Worm (Caenorhabditis elegans): ENCODE data around the gene C06E1.11.

Gene C06E1.11

ce11 chrIII:8577534-8577933 is 39.0 kb downstream of the C06E1.11 start:
- TF ChIP-seq pha-4 (tag; optimal IDR thresholded peaks at IDR 0.05) (no peak), nhr-237 (tag; optimal IDR thresholded peaks at IDR 0.05) (no peak), mep-1 (tag; optimal IDR thresholded peaks at IDR 0.05) (no peak), hlh-1 (tag; optimal IDR thresholded peaks at IDR 0.05) (no peak)

ce11 chrIII:8575359-8576101 is 41.0 kb downstream of the C06E1.11 start:
- TF ChIP-seq elt-1 (tag; optimal IDR thresholded peaks at IDR 0.05; ENCODE audit: borderline replicate concordance, insufficient read depth) (peak; percentile 65), M03D4.4 (tag; optimal IDR thresholded peaks at IDR 0.05) (no peak), flh-1 (GFP tag; optimal IDR thresholded peaks at IDR 0.05) (no peak), ces-1 (GFP tag; optimal IDR thresholded peaks at IDR 0.05) (peak; percentile 2), drap-1 (GFP tag; optimal IDR thresholded peaks at IDR 0.05) (no peak), pha-4 (tag; optimal IDR thresholded peaks at IDR 0.05) (no peak)

ce11 chrIII:8574299-8574698 is 42.2 kb downstream of the C06E1.11 start:
- peak; percentile 97 for TF ChIP-seq zip-8 (tag; optimal IDR thresholded peaks at IDR 0.05)
- TF ChIP-seq M03D4.4 (tag; optimal IDR thresholded peaks at IDR 0.05): no peak

DNA sequence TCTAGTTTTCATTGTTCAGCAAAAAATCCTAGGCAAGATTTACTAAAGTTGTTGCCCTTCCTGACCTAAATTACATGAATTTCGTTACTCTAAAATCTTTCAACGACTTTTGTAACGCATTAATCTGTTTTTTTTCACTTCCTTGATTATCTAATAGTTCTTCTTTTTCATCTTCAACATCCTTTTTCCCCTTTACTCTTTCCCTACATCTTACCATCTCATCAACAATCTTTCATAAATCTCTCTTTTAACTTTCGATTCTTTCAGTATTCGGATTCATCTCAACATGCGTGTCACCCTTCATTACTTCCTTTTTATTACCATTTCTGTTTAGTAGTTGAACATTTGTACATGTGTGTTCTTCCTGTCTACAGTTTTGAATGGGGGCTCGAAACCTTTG is 42.6 kb downstream of the C06E1.11 start:
- TF ChIP-seq unc-120 (tag; optimal IDR thresholded peaks at IDR 0.05; ENCODE audit: poor library complexity, severe bottlenecking) (no peak), nhr-12 (tag; optimal IDR thresholded peaks at IDR 0.05) (no peak), nhr-28 (tag; optimal IDR thresholded peaks at IDR 0.05) (no peak), nhr-2 (tag; optimal IDR thresholded peaks at IDR 0.05) (no peak), drap-1 (GFP tag; optimal IDR thresholded peaks at IDR 0.05) (no peak), elt-1 (tag; optimal IDR thresholded peaks at IDR 0.05; ENCODE audit: borderline replicate concordance, insufficient read depth) (no peak), elt-3 (tag; optimal IDR thresholded peaks at IDR 0.05) (no peak), mls-2 (tag; optimal IDR thresholded peaks at IDR 0.05) (no peak), ceh-39 (tag; optimal IDR thresholded peaks at IDR 0.05) (no peak), bed-3 (GFP tag; optimal IDR thresholded peaks at IDR 0.05) (no peak), nhr-76 (tag; optimal IDR thresholded peaks at IDR 0.05) (no peak), lsy-2 (tag; optimal IDR thresholded peaks at IDR 0.05) (no peak), lin-32 (GFP tag; optimal IDR thresholded peaks at IDR 0.05) (no peak), nhr-237 (tag; optimal IDR thresholded peaks at IDR 0.05) (no peak), unc-62 (GFP tag; optimal IDR thresholded peaks at IDR 0.05) (no peak)

DNA sequence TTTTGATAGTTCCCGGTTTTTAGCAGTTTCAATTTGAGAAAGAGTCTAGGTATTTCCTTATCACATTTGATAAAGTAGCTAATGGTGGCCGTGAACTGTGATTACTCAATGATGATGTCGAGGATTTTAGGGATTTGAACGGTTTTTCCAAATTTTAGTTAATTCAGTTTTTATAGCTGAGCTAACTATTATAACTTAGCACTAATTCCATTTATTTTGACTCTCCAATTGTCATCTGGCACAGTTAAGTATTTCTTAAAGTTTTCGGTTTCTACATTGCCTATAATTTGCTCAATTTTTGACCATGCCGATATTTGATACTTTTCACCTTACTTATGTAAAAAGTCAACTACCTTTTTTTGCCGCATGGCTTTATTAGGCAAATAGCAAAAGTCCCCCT is 43.2 kb downstream of the C06E1.11 start:
- TF ChIP-seq cnd-1 (tag; optimal IDR thresholded peaks at IDR 0.05) (no peak), sem-2 (GFP tag; optimal IDR thresholded peaks at IDR 0.05) (no peak), mep-1 (tag; optimal IDR thresholded peaks at IDR 0.05) (no peak), mls-2 (tag; optimal IDR thresholded peaks at IDR 0.05) (no peak), zip-8 (tag; optimal IDR thresholded peaks at IDR 0.05) (no peak), nhr-2 (tag; optimal IDR thresholded peaks at IDR 0.05) (no peak), tbx-8 (GFP tag; optimal IDR thresholded peaks at IDR 0.05) (no peak), nhr-237 (tag; optimal IDR thresholded peaks at IDR 0.05) (no peak), nhr-76 (tag; optimal IDR thresholded peaks at IDR 0.05) (no peak), lin-32 (GFP tag; optimal IDR thresholded peaks at IDR 0.05) (no peak), nhr-28 (tag; optimal IDR thresholded peaks at IDR 0.05) (no peak), mab-5 (tag; optimal IDR thresholded peaks at IDR 0.05) (no peak), elt-1 (tag; optimal IDR thresholded peaks at IDR 0.05; ENCODE audit: borderline replicate concordance, insufficient read depth) (no peak), lin-13 (tag; optimal IDR thresholded peaks at IDR 0.05) (no peak)

ce11 chrIII:8571845-8572244 is 44.6 kb downstream of the C06E1.11 start:
- no peak for TF ChIP-seq drap-1 (GFP tag; optimal IDR thresholded peaks at IDR 0.05)
- TF ChIP-seq sptf-1 (tag; optimal IDR thresholded peaks at IDR 0.05): no peak
- no peak for TF ChIP-seq snpc-4 (tag; optimal IDR thresholded peaks at IDR 0.05)
- no peak for TF ChIP-seq nhr-237 (tag; optimal IDR thresholded peaks at IDR 0.05)
- no peak for TF ChIP-seq lin-13 (tag; optimal IDR thresholded peaks at IDR 0.05)
- no peak for TF ChIP-seq bed-3 (GFP tag; optimal IDR thresholded peaks at IDR 0.05)
- no peak for TF ChIP-seq mep-1 (tag; optimal IDR thresholded peaks at IDR 0.05)
- no peak for TF ChIP-seq ceh-43 (GFP tag; optimal IDR thresholded peaks at IDR 0.05)
- TF ChIP-seq lin-32 (GFP tag; optimal IDR thresholded peaks at IDR 0.05): no peak
- TF ChIP-seq M03D4.4 (tag; optimal IDR thresholded peaks at IDR 0.05): no peak
- no peak for TF ChIP-seq mab-5 (tag; optimal IDR thresholded peaks at IDR 0.05)
- peak; percentile 65 for TF ChIP-seq blmp-1 (tag; optimal IDR thresholded peaks at IDR 0.05)
- TF ChIP-seq ces-1 (GFP tag; optimal IDR thresholded peaks at IDR 0.05): peak; percentile 53
- no peak for TF ChIP-seq nhr-12 (tag; optimal IDR thresholded peaks at IDR 0.05)
- no peak for TF ChIP-seq unc-62 (GFP tag; optimal IDR thresholded peaks at IDR 0.05)
- TF ChIP-seq hlh-1 (tag; optimal IDR thresholded peaks at IDR 0.05): no peak

Data from whole organism, mixed stage, embryonic.